Fruit fly (Drosophila melanogaster): ENCODE measurements around the gene CG31248.

CG31248 gene

dm6 chr3R:7080157-7080916 lies 48.8 kb upstream of the CG31248 start, which contains the start of gene Ref1 (continued):
- TF ChIP-seq CG8290 (GFP tag; optimal IDR thresholded peaks at IDR 0.05) (peak; percentile 76), CG8290 (tag; optimal IDR thresholded peaks at IDR 0.05) (peak in 1 of 2 experiments; percentile 24), MESR4 (GFP tag; optimal IDR thresholded peaks at IDR 0.05) (peak; percentile 94), CG30431 (GFP tag; optimal IDR thresholded peaks at IDR 0.05) (no peak), Pdp1 (GFP tag; optimal IDR thresholded peaks at IDR 0.05) (peak in 1 of 2 experiments; percentile 91), phol (tag; optimal IDR thresholded peaks at IDR 0.05) (peak; percentile 100)

dm6 chr3R:7081972-7082371 lies 47.1 kb upstream of the CG31248 start, which contains the start of gene Dpck:
Gene Dpck, plus strand, starts transcription at chr3R:7082182.
- TF ChIP-seq CG14860 (GFP tag; IDR thresholded peaks at IDR 0.05; ENCODE audit: partially characterized antibody) (no peak), Nf-YC (tag; optimal IDR thresholded peaks at IDR 0.05) (peak; percentile 28), gfzf (GFP tag; optimal IDR thresholded peaks at IDR 0.05) (peak; percentile 73), CG8089 (GFP tag; optimal IDR thresholded peaks at IDR 0.05) (no peak), Ptx1 (GFP tag; IDR thresholded peaks at IDR 0.05) (0 out of 2 replicates have a peak, but pooled peaks have one; percentile 6), CG13296 (GFP tag; optimal IDR thresholded peaks at IDR 0.05) (peak; percentile 16), CG12659 (GFP tag; optimal IDR thresholded peaks at IDR 0.05) (peak; percentile 53), pfk (GFP tag; optimal IDR thresholded peaks at IDR 0.05) (peak; percentile 37), gro (GFP tag; optimal IDR thresholded peaks at IDR 0.05) (peak; percentile 32), CG9932 (GFP tag; IDR thresholded peaks at IDR 0.05) (peak; percentile 10; the same call in 1 of the 2 replicates), lbe (GFP tag; optimal IDR thresholded peaks at IDR 0.05) (peak; percentile 38), CG15269 (tag; optimal IDR thresholded peaks at IDR 0.05) (peak; percentile 36), kni (GFP tag; optimal IDR thresholded peaks at IDR 0.05) (peak; percentile 72), CG13424 (tag; optimal IDR thresholded peaks at IDR 0.05) (peak; percentile 30), Mes4 (GFP tag; optimal IDR thresholded peaks at IDR 0.05) (peak; percentile 4), vvl (GFP tag; IDR thresholded peaks at IDR 0.05) (0 out of 2 replicates have a peak, but pooled peaks have one; percentile 37), Fer1 (GFP tag; optimal IDR thresholded peaks at IDR 0.05) (peak; percentile 36), Lhr (GFP tag; optimal IDR thresholded peaks at IDR 0.05) (peak; percentile 60), CG2116 (GFP tag; optimal IDR thresholded peaks at IDR 0.05) (peak; percentile 19), CG10267 (tag; optimal IDR thresholded peaks at IDR 0.05) (peak; percentile 48), nau (GFP tag; optimal IDR thresholded peaks at IDR 0.05) (no peak), CG13287 (GFP tag; IDR thresholded peaks at IDR 0.05; ENCODE audit: partially characterized antibody) (peak; percentile 10; the same call in 1 of the 2 replicates), CG1603 (tag; optimal IDR thresholded peaks at IDR 0.05) (peak; percentile 51), MBD-R2 (GFP tag; IDR thresholded peaks at IDR 0.05) (peak; percentile 72), CG33213 (GFP tag; optimal IDR thresholded peaks at IDR 0.05) (peak; percentile 41), CG17612 (GFP tag; IDR thresholded peaks at IDR 0.05) (no peak), CG8924 (tag; optimal IDR thresholded peaks at IDR 0.05) (peak; percentile 34), CG7271 (tag; optimal IDR thresholded peaks at IDR 0.05) (no peak), ems (GFP tag; optimal IDR thresholded peaks at IDR 0.05) (peak; percentile 38), CG17568 (GFP tag; optimal IDR thresholded peaks at IDR 0.05) (peak; percentile 38), CG33557 (GFP tag; optimal IDR thresholded peaks at IDR 0.05) (peak; percentile 22), CG30020 (tag; optimal IDR thresholded peaks at IDR 0.05) (peak; percentile 92), Drgx (GFP tag; IDR thresholded peaks at IDR 0.05) (peak; percentile 45), NC2β (GFP tag; optimal IDR thresholded peaks at IDR 0.05) (peak; percentile 42), CG11560 (tag; IDR thresholded peaks at IDR 0.05) (no peak), Sox100B (GFP tag; optimal IDR thresholded peaks at IDR 0.05) (peak; percentile 21), gcm (GFP tag; optimal IDR thresholded peaks at IDR 0.05) (peak; percentile 9), CG3065 (GFP tag; optimal IDR thresholded peaks at IDR 0.05) (no peak), CoRest (tag; optimal IDR thresholded peaks at IDR 0.05) (peak; percentile 42), CG31441 (GFP tag; IDR thresholded peaks at IDR 0.05) (0 out of 2 replicates have a peak, but pooled peaks have one; percentile 30), HmgZ (tag; optimal IDR thresholded peaks at IDR 0.05) (peak; percentile 29)

Data from whole organism, embryonic.